Worm (Caenorhabditis elegans) whole organism, L1 larva: ENCODE results near the gene nmr-2.

Source experiments
- dpl-1 ChIP-seq, 3 experiments: fragments of 150-350 bp in 2 of 3; sonication (generic microtip) in 1 of 3; optimal IDR thresholded peaks; 2 replicates each; lab custom pipeline; 2014 to 2017; ENCODE audit warnings: missing biosample characterization in 3 of 3, missing genetic modification characterization in 3 of 3, missing genetic modification reagents in 3 of 3
- elt-3 ChIP-seq, 6 experiments: fragments of 150-350 bp in 1 of 6; sonication (generic microtip); optimal IDR thresholded peaks; 2 replicates each; lab custom pipeline; 2017 to 2018; ENCODE audit warnings: missing biosample characterization in 6 of 6, missing genetic modification characterization in 6 of 6, inconsistent platforms in 1 of 6
- fkh-10 ChIP-seq: sonication (generic microtip); optimal IDR thresholded peaks from 2 replicates; lab custom pipeline; 2017; ENCODE audit warnings: missing biosample characterization, missing genetic modification reagents, missing genetic modification characterization
- nhr-20 ChIP-seq: sonication (generic microtip); optimal IDR thresholded peaks from 2 replicates; lab custom pipeline; 2016; ENCODE audit warnings: mild to moderate bottlenecking, missing genetic modification characterization, missing compliant biosample characterization
- nhr-237 ChIP-seq: fragments of 150-350 bp; optimal IDR thresholded peaks from 2 replicates; lab custom pipeline; 2014; ENCODE audit warnings: missing biosample characterization, missing genetic modification characterization
- nhr-76 ChIP-seq: sonication (generic microtip); optimal IDR thresholded peaks from 2 replicates; lab custom pipeline; 2017; ENCODE audit warnings: missing biosample characterization, missing genetic modification characterization
- sup-37 ChIP-seq: fragments of 200-800 bp; sonication (Bioruptor generic); optimal IDR thresholded peaks from 2 replicates; lab custom pipeline; 2018; ENCODE audit warnings: mild to moderate bottlenecking, missing genetic modification characterization, missing compliant biosample characterization
- tbx-2 ChIP-seq: sonication (generic microtip); optimal IDR thresholded peaks from 2 replicates; lab custom pipeline; 2016; ENCODE audit warnings: missing genetic modification characterization, missing compliant biosample characterization

DNA sequence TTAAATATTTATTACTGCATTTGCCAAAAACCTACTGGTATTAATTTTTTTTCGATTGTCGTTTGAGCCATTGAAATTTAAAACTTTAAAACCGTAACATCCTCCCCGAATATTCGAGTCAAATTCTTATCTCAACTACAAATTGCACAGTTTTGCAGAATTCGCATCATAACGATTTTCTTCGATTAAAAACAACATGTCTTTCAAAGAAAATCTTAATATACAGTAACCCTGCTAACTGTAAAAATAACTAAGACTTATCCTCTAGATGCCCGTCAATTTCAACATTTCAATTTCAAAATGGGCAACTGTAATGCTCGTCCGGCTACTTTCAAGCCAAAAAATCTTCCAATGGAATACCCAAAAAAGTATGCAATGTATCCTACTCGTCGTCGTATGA, 9.3 kb upstream of the nmr-2 start, which contains the start of gene F14H8.5:
- TF ChIP-seq fkh-10 (GFP tag; lab: Kevin White, UChicago) (no peak), sup-37 (GFP tag; lab: Kevin White, UChicago) (no peak), dpl-1 (GFP tag; optimal IDR thresholded peaks at IDR 0.05; lab: Kevin White, UChicago) (no peak), nhr-20 (no peak), nhr-237 (tag; lab: Kevin White, UChicago) (no peak), elt-3 (tag; optimal IDR thresholded peaks at IDR 0.05; lab: Kevin White, UChicago) (no peak), nhr-76 (tag; lab: Kevin White, UChicago) (no peak), tbx-2 (tag; lab: Kevin White, UChicago) (no peak)
